Worm (Caenorhabditis elegans) whole organism, L1 larva: Measurements from ENCODE around the gene str-31.

Experiments
- unc-130 ChIP-seq: fragments of 150-350 bp; optimal IDR thresholded peaks from 2 replicates; lab custom pipeline; 2017; ENCODE audit warnings: missing biosample characterization, missing genetic modification characterization, inconsistent platforms
- zag-1 ChIP-seq: fragments of 150-350 bp; optimal IDR thresholded peaks from 2 replicates; lab custom pipeline; 2014; ENCODE audit warnings: missing biosample characterization, missing genetic modification characterization

DNA sequence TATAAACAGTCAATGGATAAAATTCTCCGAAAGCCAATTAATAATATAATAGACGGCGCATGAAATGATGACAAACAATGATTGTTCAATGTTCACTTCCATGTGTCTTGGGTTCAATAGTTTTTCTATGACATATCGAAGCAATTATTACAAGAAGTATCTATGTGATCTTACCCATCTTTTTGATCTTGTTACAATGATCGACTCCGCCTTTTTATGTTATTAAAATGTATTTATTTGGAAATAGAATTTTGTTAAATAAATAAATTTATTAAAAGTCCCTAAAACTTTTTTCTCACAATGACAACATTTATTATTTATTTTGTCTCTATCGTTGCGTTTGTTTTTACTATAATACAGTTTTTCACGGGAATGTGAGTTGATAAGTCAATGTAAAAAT is 21.4 kb upstream of the str-31 start, which contains the start of gene swt-2:
- no peak for TF ChIP-seq unc-130 (tag; lab: Kevin White, UChicago)
- TF ChIP-seq zag-1 (tag; lab: Kevin White, UChicago), result no peak
